Worm (Caenorhabditis elegans): ENCODE measurements around the gene sax-3.

DNA sequence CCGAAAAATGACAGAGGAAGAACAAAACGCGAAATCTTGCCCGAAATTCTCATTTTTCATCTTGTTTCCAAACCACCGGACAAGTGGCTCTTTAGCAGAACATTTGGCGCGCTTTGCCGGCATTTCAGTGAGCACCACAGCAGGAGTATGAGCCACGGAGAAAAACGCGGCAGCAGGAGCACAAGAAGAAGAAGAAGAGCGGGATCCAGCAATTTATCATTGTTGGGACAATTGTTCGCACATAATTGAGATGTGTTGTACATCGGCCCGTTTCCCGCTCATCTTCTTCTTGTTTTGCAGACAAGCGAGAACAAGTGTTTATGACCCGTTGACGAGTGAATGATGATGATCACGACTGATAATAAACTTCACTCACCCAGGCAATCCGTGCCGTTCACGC, 10.2 kb downstream of the sax-3 start:
- TF ChIP-seq flt-1 (GFP tag; IDR thresholded peaks at IDR 0.05) (no peak), med-1 (GFP tag; optimal IDR thresholded peaks at IDR 0.05; ENCODE audit: insufficient read depth) (no peak)

Data from whole organism, midembryonic.